Fruit fly (Drosophila melanogaster) whole organism, wandering third instar larva: ENCODE measurements around the gene gammaSnap2.

Experiments used
- Abd-B ChIP-seq: fragments of >200 bp; optimal IDR thresholded peaks from 2 replicates; lab custom pipeline; 2017; ENCODE audit warnings: missing biosample characterization, missing genetic modification characterization
- CG32264 ChIP-seq: fragments of 200-800 bp; sonication (Bioruptor generic); optimal IDR thresholded peaks from 2 replicates; lab custom pipeline; 2016; ENCODE audit warnings: missing biosample characterization, missing genetic modification characterization
- CG9705 ChIP-seq: fragments of 200-800 bp; sonication (Bioruptor generic); optimal IDR thresholded peaks from 2 replicates; lab custom pipeline; 2018; ENCODE audit warnings: missing biosample characterization, mild to moderate bottlenecking, missing genetic modification characterization
- CrebA ChIP-seq: fragments of 200-800 bp; sonication (Bioruptor generic); optimal IDR thresholded peaks from 2 replicates; lab custom pipeline; 2016; ENCODE audit warnings: missing biosample characterization, mild to moderate bottlenecking, missing genetic modification characterization, borderline replicate concordance
- Dfd ChIP-seq: fragments of >200 bp; optimal IDR thresholded peaks from 2 replicates; lab custom pipeline; 2017; ENCODE audit warnings: missing biosample characterization, missing genetic modification characterization
- Dif ChIP-seq: fragments of 200-275, 200-300 bp; sonication (Bioruptor generic); optimal IDR thresholded peaks from 2 replicates; lab custom pipeline; 2018; ENCODE audit warnings: missing biosample characterization, missing genetic modification characterization; ENCODE audit not compliant: partially characterized antibody
- GATAd ChIP-seq: sonication (Bioruptor generic); optimal IDR thresholded peaks from 2 replicates; lab custom pipeline; 2016; ENCODE audit warnings: missing biosample characterization, missing genetic modification characterization
- HLH106 ChIP-seq: fragments of 200-800 bp; optimal IDR thresholded peaks from 3 replicates; lab custom pipeline; 2019; ENCODE audit warnings: missing biosample characterization, mild to moderate bottlenecking, missing genetic modification characterization, moderate library complexity
- Hnf4 ChIP-seq: fragments of 200-800 bp; sonication (Bioruptor generic); optimal IDR thresholded peaks from 2 replicates; lab custom pipeline; 2016; ENCODE audit warnings: missing biosample characterization, mild to moderate bottlenecking, missing genetic modification characterization
- Hr78 ChIP-seq: fragments of >200 bp; optimal IDR thresholded peaks from 2 replicates; lab custom pipeline; 2017; ENCODE audit warnings: missing biosample characterization, missing genetic modification characterization
- Hr83 ChIP-seq: fragments of 200-300 bp; sonication (Bioruptor generic); optimal IDR thresholded peaks from 2 replicates; lab custom pipeline; 2016; ENCODE audit warnings: missing biosample characterization, mild to moderate bottlenecking, missing genetic modification characterization, moderate library complexity; ENCODE audit not compliant: poor library complexity, severe bottlenecking
- Jra ChIP-seq: sonication (Bioruptor generic); optimal IDR thresholded peaks from 2 replicates; lab custom pipeline; 2016; ENCODE audit warnings: missing biosample characterization, missing genetic modification characterization
- Mio ChIP-seq: sonication (Bioruptor generic); optimal IDR thresholded peaks from 2 replicates; lab custom pipeline; 2016; ENCODE audit warnings: missing biosample characterization, missing genetic modification characterization
- Myc ChIP-seq: fragments of >200 bp; optimal IDR thresholded peaks from 2 replicates; lab custom pipeline; 2017
- N ChIP-seq: fragments of >200 bp; optimal IDR thresholded peaks from 2 replicates; lab custom pipeline; 2018; ENCODE audit warnings: missing biosample characterization, missing external identifiers, missing genetic modification characterization
- OdsH ChIP-seq: fragments of 200-800 bp; sonication (Bioruptor generic); optimal IDR thresholded peaks from 2 replicates; lab custom pipeline; 2016; ENCODE audit warnings: missing biosample characterization, mild to moderate bottlenecking, missing genetic modification characterization
- Rel ChIP-seq, 2 experiments: fragments of 200-800 bp; sonication (Bioruptor generic) in 1 of 2; optimal IDR thresholded peaks; 2 replicates in 1 of 2; 3 replicates in 1 of 2; lab custom pipeline; 2016 to 2019; ENCODE audit warnings: mild to moderate bottlenecking in 2 of 2, missing biosample characterization in 2 of 2, missing genetic modification characterization in 2 of 2, moderate library complexity in 1 of 2
- Sp1 ChIP-seq: fragments of 200-800 bp; sonication (Bioruptor generic); optimal IDR thresholded peaks from 3 replicates; lab custom pipeline; 2019; ENCODE audit warnings: missing biosample characterization, mild to moderate bottlenecking, missing genetic modification characterization, moderate library complexity
- Vsx2 ChIP-seq: fragments of 200-300, 225-300 bp; sonication (Bioruptor generic); optimal IDR thresholded peaks from 2 replicates; lab custom pipeline; 2018; ENCODE audit warnings: missing biosample characterization, missing genetic modification characterization; ENCODE audit not compliant: partially characterized antibody
- br ChIP-seq: fragments of 200-800 bp; sonication (Bioruptor generic); optimal IDR thresholded peaks from 2 replicates; lab custom pipeline; 2016; ENCODE audit warnings: missing biosample characterization, missing genetic modification characterization
- brk ChIP-seq: fragments of 200-800 bp; sonication (Bioruptor generic); optimal IDR thresholded peaks from 2 replicates; lab custom pipeline; 2016; ENCODE audit warnings: missing biosample characterization, mild to moderate bottlenecking, missing genetic modification characterization
- dl ChIP-seq, 2 experiments: fragments of 175-275, 200-275 bp in 1 of 2; fragments of 200-275 bp in 1 of 2; sonication (Bioruptor generic); optimal IDR thresholded peaks; lab custom pipeline; 2018; ENCODE audit warnings: mild to moderate bottlenecking in 2 of 2, missing biosample characterization in 2 of 2, missing genetic modification characterization in 2 of 2, moderate library complexity in 2 of 2; ENCODE audit not compliant: partially characterized antibody in 2 of 2, insufficient read depth in 1 of 2
- dmrt93B ChIP-seq: fragments of 200-800 bp; sonication (Bioruptor generic); optimal IDR thresholded peaks from 2 replicates; lab custom pipeline; 2018; ENCODE audit warnings: missing biosample characterization, mild to moderate bottlenecking, missing genetic modification characterization
- dsf ChIP-seq: sonication (Bioruptor generic); optimal IDR thresholded peaks from 2 replicates; lab custom pipeline; 2016; ENCODE audit warnings: missing biosample characterization, missing genetic modification characterization, borderline replicate concordance
- foxo ChIP-seq, 2 experiments: fragments of 200-800 bp; sonication (Bioruptor generic); optimal IDR thresholded peaks; 2 replicates in 1 of 2; 3 replicates in 1 of 2; lab custom pipeline; 2016 to 2017; ENCODE audit warnings: missing biosample characterization in 2 of 2, missing genetic modification characterization in 2 of 2
- fru ChIP-seq: fragments of 200-800 bp; sonication (Bioruptor generic); optimal IDR thresholded peaks from 3 replicates; lab custom pipeline; 2016; ENCODE audit warnings: missing biosample characterization, mild to moderate bottlenecking, missing genetic modification characterization
- h ChIP-seq: fragments of 200-800 bp; sonication (Bioruptor generic); optimal IDR thresholded peaks from 3 replicates; lab custom pipeline; 2016; ENCODE audit warnings: missing biosample characterization, mild to moderate bottlenecking, missing genetic modification characterization
- jim ChIP-seq: fragments of 175-275, 200-325 bp; sonication (Bioruptor generic); optimal IDR thresholded peaks from 2 replicates; lab custom pipeline; 2016; ENCODE audit warnings: missing biosample characterization, mild to moderate bottlenecking, missing genetic modification characterization
- lola ChIP-seq: fragments of >200 bp; optimal IDR thresholded peaks from 2 replicates; lab custom pipeline; 2017; ENCODE audit warnings: missing biosample characterization, missing genetic modification characterization
- psq ChIP-seq: fragments of 200-800 bp; sonication (Bioruptor generic); optimal IDR thresholded peaks from 3 replicates; lab custom pipeline; 2017; ENCODE audit warnings: missing biosample characterization, mild to moderate bottlenecking, missing genetic modification characterization, moderate library complexity
- rgr ChIP-seq: fragments of 200-800 bp; sonication (Bioruptor generic); optimal IDR thresholded peaks from 3 replicates; lab custom pipeline; 2016; ENCODE audit warnings: missing biosample characterization, mild to moderate bottlenecking, missing genetic modification characterization
- sage ChIP-seq: fragments of 200-800 bp; sonication (Bioruptor generic); optimal IDR thresholded peaks from 2 replicates; lab custom pipeline; 2016; ENCODE audit warnings: missing biosample characterization, mild to moderate bottlenecking, missing genetic modification characterization
- sv ChIP-seq: fragments of 200-800 bp; sonication (Bioruptor generic); optimal IDR thresholded peaks from 3 replicates; lab custom pipeline; 2016; ENCODE audit warnings: missing biosample characterization, missing genetic modification characterization
- tai ChIP-seq: sonication (Bioruptor generic); optimal IDR thresholded peaks from 2 replicates; lab custom pipeline; 2016; ENCODE audit warnings: missing biosample characterization, missing genetic modification characterization
- usp ChIP-seq: fragments of >200 bp; optimal IDR thresholded peaks from 2 replicates; lab custom pipeline; 2017; ENCODE audit warnings: missing biosample characterization, missing genetic modification characterization
- woc ChIP-seq: sonication (Bioruptor generic); optimal IDR thresholded peaks from 2 replicates; lab custom pipeline; 2016; ENCODE audit warnings: missing biosample characterization, mild to moderate bottlenecking, missing genetic modification characterization

gammaSnap2 gene

DNA sequence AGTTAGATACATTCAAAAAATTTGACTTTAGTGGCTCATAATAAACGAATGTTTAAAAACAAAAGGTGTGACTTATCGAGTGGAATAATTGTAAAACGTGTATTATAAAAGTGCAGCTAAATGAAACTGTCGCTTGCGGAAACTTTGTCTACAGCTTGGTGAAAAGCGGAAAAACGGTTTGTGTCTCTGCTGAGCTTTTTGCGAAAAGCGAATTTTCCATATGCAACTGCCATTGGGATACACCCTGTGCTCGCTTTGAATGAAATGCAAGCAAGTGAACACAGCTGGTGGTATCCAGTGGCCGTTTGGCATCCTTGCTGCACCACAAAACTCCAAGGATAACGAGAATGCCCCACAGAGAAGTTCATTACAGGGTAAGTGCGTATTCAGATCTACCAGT lies 30.3 kb downstream of the gammaSnap2 start:
- TF ChIP-seq Dfd (GFP tag; lab: Kevin White, UChicago) (no peak), dmrt93B (GFP tag; lab: Kevin White, UChicago) (no peak), CG32264 (GFP tag; lab: Kevin White, UChicago) (no peak), br (GFP tag; lab: Kevin White, UChicago) (no peak), HLH106 (tag; lab: Kevin White, UChicago) (no peak), dl (GFP tag; optimal IDR thresholded peaks at IDR 0.05; lab: Kevin White, UChicago; ENCODE audit: insufficient read depth in 1 of 2, partially characterized antibody in 2 of 2) (no peak), Hnf4 (GFP tag; lab: Kevin White, UChicago) (no peak), foxo (GFP tag; optimal IDR thresholded peaks at IDR 0.05; lab: Kevin White, UChicago) (no peak), dsf (GFP tag; lab: Kevin White, UChicago) (no peak)

dm6 chr3R:10089171-10089664 lies 32.0 kb downstream of the gammaSnap2 start:
- TF ChIP-seq fru (GFP tag; lab: Kevin White, UChicago) (peak; percentile 14), Abd-B (GFP tag; lab: Kevin White, UChicago) (no peak), Jra (GFP tag; lab: Kevin White, UChicago) (peak; percentile 15), h (peak; percentile 44), Hr83 (GFP tag; lab: Kevin White, UChicago) (peak; percentile 69), rgr (GFP tag; lab: Kevin White, UChicago) (peak; percentile 19), lola (GFP tag; lab: Kevin White, UChicago) (no peak), GATAd (GFP tag; lab: Kevin White, UChicago) (no peak), CG9705 (GFP tag; lab: Kevin White, UChicago) (no peak), psq (GFP tag; lab: Kevin White, UChicago) (peak; percentile 84), Mio (GFP tag; lab: Kevin White, UChicago) (no peak), OdsH (GFP tag; lab: Kevin White, UChicago) (no peak), sage (peak; percentile 15), Rel (GFP tag; optimal IDR thresholded peaks at IDR 0.05; lab: Kevin White, UChicago) (peak; percentile 10), Rel (tag; optimal IDR thresholded peaks at IDR 0.05; lab: Kevin White, UChicago) (peak; percentile 33), brk (GFP tag; lab: Kevin White, UChicago) (no peak), dl (GFP tag; optimal IDR thresholded peaks at IDR 0.05; lab: Kevin White, UChicago; ENCODE audit: insufficient read depth in 1 of 2, partially characterized antibody in 2 of 2) (peak; percentile 96 to 97), CG32264 (GFP tag; lab: Kevin White, UChicago) (no peak), Hnf4 (GFP tag; lab: Kevin White, UChicago) (peak; percentile 8), Dfd (GFP tag; lab: Kevin White, UChicago) (no peak), Dif (GFP tag; lab: Kevin White, UChicago) (peak; percentile 98), Sp1 (GFP tag; lab: Kevin White, UChicago) (peak; percentile 18), Vsx2 (GFP tag; lab: Kevin White, UChicago) (peak; percentile 83), CrebA (GFP tag; lab: Kevin White, UChicago) (peak; percentile 88), dmrt93B (GFP tag; lab: Kevin White, UChicago) (no peak), Myc (no peak), woc (GFP tag; lab: Kevin White, UChicago) (no peak), Hr78 (GFP tag; lab: Kevin White, UChicago) (no peak)

dm6 chr3R:10087206-10087927 lies 33.8 kb downstream of the gammaSnap2 start:
- TF ChIP-seq Rel (GFP tag; optimal IDR thresholded peaks at IDR 0.05; lab: Kevin White, UChicago) (peak; percentile 24), Rel (tag; optimal IDR thresholded peaks at IDR 0.05; lab: Kevin White, UChicago) (peak; percentile 51), Hr78 (GFP tag; lab: Kevin White, UChicago) (no peak), GATAd (GFP tag; lab: Kevin White, UChicago) (no peak), tai (peak; percentile 92), rgr (GFP tag; lab: Kevin White, UChicago) (peak; percentile 94), OdsH (GFP tag; lab: Kevin White, UChicago) (peak; percentile 94), Sp1 (GFP tag; lab: Kevin White, UChicago) (peak; percentile 84), woc (GFP tag; lab: Kevin White, UChicago) (peak; percentile 92), foxo (GFP tag; optimal IDR thresholded peaks at IDR 0.05; lab: Kevin White, UChicago) (peak; percentile 52 to 96), sage (peak; percentile 53), Jra (GFP tag; lab: Kevin White, UChicago) (peak; percentile 81), HLH106 (tag; lab: Kevin White, UChicago) (peak; percentile 84), dmrt93B (GFP tag; lab: Kevin White, UChicago) (peak; percentile 69), Dif (GFP tag; lab: Kevin White, UChicago) (peak; percentile 94), br (GFP tag; lab: Kevin White, UChicago) (peak; percentile 94), jim (GFP tag; lab: Kevin White, UChicago) (peak; percentile 17), psq (GFP tag; lab: Kevin White, UChicago) (peak; percentile 99), CG9705 (GFP tag; lab: Kevin White, UChicago) (peak; percentile 33), dl (GFP tag; optimal IDR thresholded peaks at IDR 0.05; lab: Kevin White, UChicago; ENCODE audit: insufficient read depth in 1 of 2, partially characterized antibody in 2 of 2) (peak; percentile 81 to 84), Hr83 (GFP tag; lab: Kevin White, UChicago) (peak; percentile 77), Abd-B (GFP tag; lab: Kevin White, UChicago) (peak; percentile 8), Mio (GFP tag; lab: Kevin White, UChicago) (peak; percentile 69), CG32264 (GFP tag; lab: Kevin White, UChicago) (peak; percentile 54), lola (GFP tag; lab: Kevin White, UChicago) (peak; percentile 47), fru (GFP tag; lab: Kevin White, UChicago) (peak; percentile 93), N (GFP tag; lab: Kevin White, UChicago) (peak; percentile 25), sv (GFP tag; lab: Kevin White, UChicago) (peak; percentile 62), h (peak; percentile 95), Dfd (GFP tag; lab: Kevin White, UChicago) (no peak), usp (GFP tag; lab: Kevin White, UChicago) (no peak), Myc (no peak), Vsx2 (GFP tag; lab: Kevin White, UChicago) (peak; percentile 79), Hnf4 (GFP tag; lab: Kevin White, UChicago) (peak; percentile 92)
